Worm (Caenorhabditis elegans) whole organism, L1 larva: ENCODE results near the gene Y43F8B.23.

Source experiments
- C16A3.4 ChIP-seq: fragments of 150-350 bp; optimal IDR thresholded peaks from 2 replicates; lab custom pipeline; 2014; ENCODE audit warnings: missing biosample characterization, missing genetic modification characterization
- C34B4.2 ChIP-seq: sonication (generic microtip); optimal IDR thresholded peaks from 2 replicates; lab custom pipeline; 2017; ENCODE audit warnings: mild to moderate bottlenecking, missing genetic modification characterization, missing compliant biosample characterization
- aha-1 ChIP-seq: fragments of 150-350 bp; optimal IDR thresholded peaks from 2 replicates; lab custom pipeline; 2014; ENCODE audit warnings: missing biosample characterization, missing genetic modification characterization
- ceh-8 ChIP-seq: fragments of 200-800 bp; sonication (Bioruptor generic); optimal IDR thresholded peaks from 2 replicates; lab custom pipeline; 2018; ENCODE audit warnings: mild to moderate bottlenecking, missing genetic modification characterization, moderate library complexity, missing compliant biosample characterization
- ceh-90 ChIP-seq: sonication (generic microtip); optimal IDR thresholded peaks from 2 replicates; lab custom pipeline; 2016; ENCODE audit warnings: missing genetic modification characterization, missing compliant biosample characterization
- dpl-1 ChIP-seq, 3 experiments: fragments of 150-350 bp in 2 of 3; sonication (generic microtip) in 1 of 3; optimal IDR thresholded peaks; 2 replicates each; lab custom pipeline; 2014 to 2017; ENCODE audit warnings: missing biosample characterization in 3 of 3, missing genetic modification characterization in 3 of 3, missing genetic modification reagents in 3 of 3
- efl-3 ChIP-seq: fragments of 200-800 bp; sonication (Bioruptor generic); optimal IDR thresholded peaks from 2 replicates; lab custom pipeline; 2018; ENCODE audit warnings: mild to moderate bottlenecking, missing genetic modification characterization, missing compliant biosample characterization
- egl-27 ChIP-seq, 2 experiments: fragments of 150-350 bp in 1 of 2; sonication (generic microtip); optimal IDR thresholded peaks; 3 replicates each; lab custom pipeline; 2017 to 2018; ENCODE audit warnings: missing biosample characterization in 2 of 2, missing genetic modification characterization in 2 of 2, missing genetic modification reagents in 2 of 2
- elt-2 ChIP-seq: sonication (generic microtip); optimal IDR thresholded peaks from 2 replicates; lab custom pipeline; 2016; ENCODE audit warnings: missing genetic modification characterization, mild to moderate bottlenecking, inconsistent platforms, missing compliant biosample characterization, missing genetic modification reagents
- fkh-10 ChIP-seq: sonication (generic microtip); optimal IDR thresholded peaks from 2 replicates; lab custom pipeline; 2017; ENCODE audit warnings: missing biosample characterization, missing genetic modification reagents, missing genetic modification characterization
- grh-1 ChIP-seq: fragments of 200-800 bp; sonication (Bioruptor generic); IDR thresholded peaks from 2 replicates; pipeline ENCODE4 v1.3.6; 2022; ENCODE audit warnings: missing genetic modification reagents, missing genetic modification characterization, missing compliant biosample characterization
- hlh-17 ChIP-seq: fragments of 200-800 bp; sonication (Bioruptor generic); optimal IDR thresholded peaks from 2 replicates; lab custom pipeline; 2018; ENCODE audit warnings: missing genetic modification characterization, mild to moderate bottlenecking, missing compliant biosample characterization, moderate library complexity, borderline replicate concordance
- hlh-4 ChIP-seq: sonication (generic microtip); optimal IDR thresholded peaks from 2 replicates; lab custom pipeline; 2016; ENCODE audit warnings: mild to moderate bottlenecking, missing genetic modification characterization, missing compliant biosample characterization
- jun-1 ChIP-seq: fragments of 150-350 bp; optimal IDR thresholded peaks from 2 replicates; lab custom pipeline; 2014; ENCODE audit warnings: missing biosample characterization, missing genetic modification reagents, missing genetic modification characterization
- lin-13 ChIP-seq: fragments of 150-350 bp; optimal IDR thresholded peaks from 2 replicates; lab custom pipeline; 2014; ENCODE audit warnings: missing biosample characterization, missing genetic modification reagents, missing genetic modification characterization
- lin-14 ChIP-seq: fragments of 200-800 bp; sonication (Bioruptor generic); optimal IDR thresholded peaks from 2 replicates; lab custom pipeline; 2018; ENCODE audit warnings: mild to moderate bottlenecking, missing genetic modification characterization, moderate library complexity, missing compliant biosample characterization
- lin-15B ChIP-seq: fragments of 150-350 bp; sonication (generic microtip); optimal IDR thresholded peaks from 3 replicates; lab custom pipeline; 2014; ENCODE audit warnings: missing biosample characterization, missing genetic modification characterization
- lir-3 ChIP-seq: sonication (generic microtip); optimal IDR thresholded peaks from 2 replicates; lab custom pipeline; 2016; ENCODE audit warnings: mild to moderate bottlenecking, missing genetic modification characterization, moderate library complexity, missing compliant biosample characterization; ENCODE audit not compliant: poor library complexity
- mef-2 ChIP-seq: fragments of 150-350 bp; optimal IDR thresholded peaks from 2 replicates; lab custom pipeline; 2014; ENCODE audit warnings: missing biosample characterization, missing genetic modification characterization
- nhr-11 ChIP-seq: fragments of 150-350 bp; optimal IDR thresholded peaks from 2 replicates; lab custom pipeline; 2014; ENCODE audit warnings: missing biosample characterization, missing genetic modification characterization
- nhr-19 ChIP-seq: fragments of 200-800 bp; sonication (Bioruptor generic); conservative IDR thresholded peaks from 2 replicates; pipeline ENCODE4 v1.3.6; 2022; ENCODE audit warnings: missing genetic modification characterization, missing compliant biosample characterization
- nhr-20 ChIP-seq: sonication (generic microtip); optimal IDR thresholded peaks from 2 replicates; lab custom pipeline; 2016; ENCODE audit warnings: mild to moderate bottlenecking, missing genetic modification characterization, missing compliant biosample characterization
- nhr-237 ChIP-seq: fragments of 150-350 bp; optimal IDR thresholded peaks from 2 replicates; lab custom pipeline; 2014; ENCODE audit warnings: missing biosample characterization, missing genetic modification characterization
- nhr-28 ChIP-seq: fragments of 150-350 bp; optimal IDR thresholded peaks from 2 replicates; lab custom pipeline; 2014; ENCODE audit warnings: missing biosample characterization, missing genetic modification characterization
- nhr-47 ChIP-seq: sonication (generic microtip); optimal IDR thresholded peaks from 2 replicates; lab custom pipeline; 2016; ENCODE audit warnings: mild to moderate bottlenecking, missing genetic modification characterization, moderate library complexity, missing compliant biosample characterization
- nhr-71 ChIP-seq: sonication (generic microtip); optimal IDR thresholded peaks from 2 replicates; lab custom pipeline; 2016; ENCODE audit warnings: mild to moderate bottlenecking, missing genetic modification characterization, moderate library complexity, missing compliant biosample characterization
- nhr-84 ChIP-seq: sonication (generic microtip); optimal IDR thresholded peaks from 2 replicates; lab custom pipeline; 2017; ENCODE audit warnings: missing biosample characterization, missing genetic modification characterization
- nhr-90 ChIP-seq: sonication (generic microtip); optimal IDR thresholded peaks from 2 replicates; lab custom pipeline; 2016; ENCODE audit warnings: mild to moderate bottlenecking, missing genetic modification characterization, missing compliant biosample characterization; ENCODE audit not compliant: poor library complexity
- pax-3 ChIP-seq: fragments of 200-800 bp; sonication (Bioruptor generic); optimal IDR thresholded peaks from 2 replicates; lab custom pipeline; 2018; ENCODE audit warnings: mild to moderate bottlenecking, missing genetic modification characterization, moderate library complexity, missing compliant biosample characterization
- pqm-1 ChIP-seq: sonication (generic microtip); optimal IDR thresholded peaks from 3 replicates; lab custom pipeline; 2017; ENCODE audit warnings: missing biosample characterization, missing genetic modification characterization
- skn-1 ChIP-seq: fragments of 150-350 bp; optimal IDR thresholded peaks from 2 replicates; lab custom pipeline; 2014; ENCODE audit warnings: missing biosample characterization, missing genetic modification characterization
- sox-4 ChIP-seq: sonication (generic microtip); optimal IDR thresholded peaks from 2 replicates; lab custom pipeline; 2016; ENCODE audit warnings: missing genetic modification characterization, missing compliant biosample characterization
- sptf-1 ChIP-seq: fragments of 150-350 bp; optimal IDR thresholded peaks from 2 replicates; lab custom pipeline; 2014; ENCODE audit warnings: missing biosample characterization, missing genetic modification characterization
- tbx-2 ChIP-seq: sonication (generic microtip); optimal IDR thresholded peaks from 2 replicates; lab custom pipeline; 2016; ENCODE audit warnings: missing genetic modification characterization, missing compliant biosample characterization
- tlp-1 ChIP-seq: fragments of 150-350 bp; optimal IDR thresholded peaks from 2 replicates; lab custom pipeline; 2014; ENCODE audit warnings: missing biosample characterization, missing genetic modification characterization
- unc-30 ChIP-seq: sonication (generic microtip); optimal IDR thresholded peaks from 2 replicates; lab custom pipeline; 2017; ENCODE audit warnings: missing biosample characterization, missing genetic modification characterization
- unc-86 ChIP-seq: sonication (generic microtip); optimal IDR thresholded peaks from 2 replicates; lab custom pipeline; 2016; ENCODE audit warnings: missing genetic modification characterization, missing compliant biosample characterization
- vab-15 ChIP-seq: sonication (generic microtip); optimal IDR thresholded peaks from 2 replicates; lab custom pipeline; 2017; ENCODE audit warnings: missing genotype, mild to moderate bottlenecking, missing genetic modification characterization, missing compliant biosample characterization
- xbp-1 ChIP-seq: sonication (generic microtip); optimal IDR thresholded peaks from 2 replicates; lab custom pipeline; 2016; ENCODE audit warnings: missing genetic modification characterization, missing compliant biosample characterization

Y43F8B.23 gene

DNA sequence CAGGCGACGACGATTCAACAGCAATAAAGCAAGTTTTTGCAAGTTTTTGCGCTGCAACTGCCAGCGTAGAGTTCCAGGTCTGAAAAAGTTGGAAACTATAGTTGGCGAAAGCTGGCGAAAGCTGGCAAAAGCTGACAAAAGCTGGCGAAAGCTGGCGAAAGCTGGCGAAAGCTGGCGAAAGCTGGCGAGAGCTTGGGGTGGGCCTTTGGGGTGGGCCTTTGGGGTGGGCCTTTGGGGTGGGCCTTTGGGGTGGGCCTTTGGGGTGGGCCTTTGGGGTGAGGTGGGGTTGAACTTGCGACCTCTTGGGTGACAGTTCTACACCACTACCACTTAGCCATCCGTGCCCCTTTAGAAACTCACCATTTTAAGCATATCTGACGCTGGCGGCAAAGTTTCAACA lies 27.7 kb upstream of the Y43F8B.23 start:
- TF ChIP-seq sox-4 = no peak

DNA sequence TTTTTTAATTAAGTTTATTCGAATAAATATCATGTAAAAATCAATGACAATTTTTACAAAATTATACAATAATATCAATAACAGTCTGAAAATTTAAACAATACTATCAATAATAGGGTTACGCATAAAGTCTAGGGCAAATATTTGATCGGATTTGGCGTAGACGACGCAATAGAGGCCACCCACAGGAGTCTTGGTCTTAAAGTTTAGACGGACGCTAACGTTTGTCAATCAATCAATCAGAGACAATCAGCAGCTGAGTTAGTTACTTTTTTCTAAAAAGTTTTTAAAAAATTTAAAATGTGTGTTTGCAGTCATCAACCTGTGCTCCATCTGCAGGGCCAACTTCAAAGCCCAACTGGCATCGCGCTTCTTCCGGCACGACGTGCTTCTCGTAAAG lies 23.9 kb upstream of the Y43F8B.23 start, which contains the start of gene Y43F8B.29:
Gene Y43F8B.29 (plus strand): TSS at position 301 of the 400 bp plus-strand sequence.
- TF ChIP-seq jun-1 (tag; lab: Kevin White, UChicago) (no peak), dpl-1 (GFP tag; optimal IDR thresholded peaks at IDR 0.05; lab: Kevin White, UChicago) (no peak), nhr-84 (tag; lab: Kevin White, UChicago) (no peak), nhr-28 (tag; lab: Kevin White, UChicago) (no peak), C34B4.2 (tag; lab: Kevin White, UChicago) (no peak), ceh-90 (tag; lab: Kevin White, UChicago) (no peak)

DNA sequence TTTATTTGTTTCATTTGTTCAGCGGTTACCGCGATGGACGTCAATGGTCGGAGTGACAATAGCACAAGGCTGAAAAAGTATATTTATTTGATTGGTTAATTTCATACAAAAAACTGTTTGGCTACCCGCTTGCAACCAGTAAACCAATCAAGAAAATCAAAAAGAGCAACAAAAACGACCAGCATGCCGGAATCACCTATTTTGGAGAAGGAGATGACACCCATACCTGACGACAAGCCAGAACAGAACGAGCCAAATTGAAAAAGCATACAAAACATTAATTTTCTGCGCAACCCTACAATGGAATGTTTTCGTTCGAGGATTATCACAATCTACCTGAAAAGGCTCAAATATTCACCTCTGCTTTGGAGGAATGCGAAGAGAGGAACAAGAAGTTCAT lies 23.0 kb upstream of the Y43F8B.23 start, which contains the start of gene Y43F8B.7:
Gene Y43F8B.7 (plus strand): TSS at position 301 of the 400 bp plus-strand sequence.
- TF ChIP-seq sptf-1 (tag; lab: Kevin White, UChicago) (no peak), lir-3 (tag; lab: Kevin White, UChicago) (no peak), ceh-8 (no peak), vab-15 (tag; lab: Kevin White, UChicago) (no peak), pqm-1 (tag; lab: Kevin White, UChicago) (no peak), efl-3 (GFP tag; lab: Kevin White, UChicago) (no peak), nhr-71 (tag; lab: Kevin White, UChicago) (no peak), unc-30 (tag; lab: Kevin White, UChicago) (no peak), hlh-4 (tag; lab: Kevin White, UChicago) (no peak), unc-86 (tag; lab: Kevin White, UChicago) (no peak), elt-2 (tag; lab: Kevin White, UChicago) (no peak), nhr-20 (tag; lab: Kevin White, UChicago) (no peak), xbp-1 (tag; lab: Kevin White, UChicago) (no peak), nhr-47 (tag; lab: Kevin White, UChicago) (no peak)

DNA sequence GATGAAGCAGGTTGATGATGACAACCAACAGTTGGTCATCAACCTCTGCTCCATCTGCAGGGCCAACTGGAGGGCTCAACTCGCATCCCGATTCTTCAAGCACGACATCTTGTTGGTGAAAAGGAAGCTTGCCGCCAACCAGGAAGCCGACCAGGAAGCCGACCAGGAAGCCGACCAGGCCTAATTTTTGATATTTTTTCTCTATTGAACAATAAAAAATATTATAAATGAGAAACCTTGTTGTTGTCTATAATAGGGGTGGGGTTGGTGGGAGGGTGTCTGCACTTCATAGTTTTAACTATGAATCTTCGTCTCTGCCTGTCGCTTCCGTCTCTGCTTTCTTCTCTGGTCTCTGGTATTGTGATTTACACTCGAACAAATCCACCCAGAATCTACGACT lies 18.2 kb upstream of the Y43F8B.23 start, which contains the start of gene Y43F8B.18:
Gene Y43F8B.18 (plus strand): TSS at position 301 of the 400 bp plus-strand sequence.
- TF ChIP-seq lin-13 (no peak), aha-1 (tag; lab: Kevin White, UChicago) (no peak), nhr-84 (tag; lab: Kevin White, UChicago) (no peak), egl-27 (tag; optimal IDR thresholded peaks at IDR 0.05; lab: Kevin White, UChicago) (no peak), tlp-1 (tag; lab: Kevin White, UChicago) (no peak), C34B4.2 (tag; lab: Kevin White, UChicago) (no peak), grh-1 (GFP tag; lab: Robert Waterston, UW) (no peak), mef-2 (tag; lab: Kevin White, UChicago) (no peak), hlh-4 (tag; lab: Kevin White, UChicago) (no peak), lin-14 (GFP tag; lab: Kevin White, UChicago) (no peak), nhr-11 (tag; lab: Kevin White, UChicago) (no peak)

DNA sequence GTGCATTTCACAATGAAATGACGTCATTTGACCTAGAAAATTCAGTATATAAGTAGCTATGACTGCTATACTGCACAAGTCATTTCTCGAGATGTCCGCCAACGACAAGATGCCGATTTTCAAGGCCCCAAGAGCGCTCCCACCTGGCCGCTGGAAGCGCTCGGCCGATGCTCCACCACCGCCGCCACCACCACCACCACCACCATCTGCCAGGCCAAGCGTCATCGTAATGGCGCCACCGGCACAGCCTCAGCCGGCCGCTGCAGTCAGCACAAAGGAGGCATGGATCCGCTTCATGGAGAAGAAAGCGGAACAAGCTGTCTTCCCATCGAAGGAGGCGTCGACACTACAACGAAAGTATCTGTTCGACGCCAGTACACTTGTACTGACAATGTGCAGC lies 17.8 kb upstream of the Y43F8B.23 start, which contains the start of gene Y43F8B.28:
Gene Y43F8B.28 (plus strand): TSS at position 59 of the 400 bp plus-strand sequence.
- no peak for TF ChIP-seq fkh-10 (GFP tag; lab: Kevin White, UChicago)
- TF ChIP-seq nhr-90 (tag; lab: Kevin White, UChicago) = no peak
- no peak for TF ChIP-seq nhr-237
- TF ChIP-seq C16A3.4 = no peak
- TF ChIP-seq pqm-1 (tag; lab: Kevin White, UChicago) = no peak
- no peak for TF ChIP-seq efl-3 (GFP tag; lab: Kevin White, UChicago)
- no peak for TF ChIP-seq skn-1
- TF ChIP-seq nhr-71 (tag; lab: Kevin White, UChicago) = no peak
- TF ChIP-seq mef-2 (tag; lab: Kevin White, UChicago) = no peak
- TF ChIP-seq lin-13 = no peak
- no peak for TF ChIP-seq nhr-19 (GFP tag; lab: Robert Waterston, UW)
- no peak for TF ChIP-seq pax-3
- no peak for TF ChIP-seq xbp-1 (tag; lab: Kevin White, UChicago)
- TF ChIP-seq sptf-1 (tag; lab: Kevin White, UChicago) = no peak
- no peak for TF ChIP-seq tbx-2 (tag; lab: Kevin White, UChicago)
- TF ChIP-seq lin-15B (tag; lab: Kevin White, UChicago) = no peak
- no peak for TF ChIP-seq hlh-17 (GFP tag; lab: Kevin White, UChicago)
